Fruit fly (Drosophila melanogaster): Measurements from ENCODE around the gene rst.

The rst gene

dm6 chrX:2919742-2920141, 53.9 kb downstream of the rst start, which contains the start of gene CG3588 (continued):
- peak; percentile 51 for TF ChIP-seq E2f2 (GFP tag; IDR thresholded peaks at IDR 0.05)
- no peak for TF ChIP-seq CG2875 (GFP tag; optimal IDR thresholded peaks at IDR 0.05)
- no peak for TF ChIP-seq fru (optimal IDR thresholded peaks at IDR 0.05)
- TF ChIP-seq CG33557 (GFP tag; optimal IDR thresholded peaks at IDR 0.05): no peak
- TF ChIP-seq Jarid2 (GFP tag; optimal IDR thresholded peaks at IDR 0.05): peak; percentile 28
- no peak for TF ChIP-seq lola (GFP tag; optimal IDR thresholded peaks at IDR 0.05)
- peak; percentile 7 for TF ChIP-seq lbe (GFP tag; optimal IDR thresholded peaks at IDR 0.05)
- peak; percentile 50 for TF ChIP-seq HmgZ (tag; optimal IDR thresholded peaks at IDR 0.05)
- TF ChIP-seq danr (GFP tag; IDR thresholded peaks at IDR 0.05): peak; percentile 67
- TF ChIP-seq ken (GFP tag; IDR thresholded peaks at IDR 0.05): peak; percentile 68; the same call in 2 of the 3 replicates
- peak; percentile 40 for TF ChIP-seq CG10979 (tag; optimal IDR thresholded peaks at IDR 0.05)
- peak; percentile 75 for TF ChIP-seq CG13296 (GFP tag; optimal IDR thresholded peaks at IDR 0.05)
- TF ChIP-seq CG15696 (tag; optimal IDR thresholded peaks at IDR 0.05): no peak
- TF ChIP-seq Gug (GFP tag; IDR thresholded peaks at IDR 0.05): peak; percentile 79; the same call in 3 of the 4 replicates
- peak; percentile 69 for TF ChIP-seq CG18476 (GFP tag; optimal IDR thresholded peaks at IDR 0.05)
- TF ChIP-seq HLH3B (GFP tag; IDR thresholded peaks at IDR 0.05): peak; percentile 55
- TF ChIP-seq Spps (tag; optimal IDR thresholded peaks at IDR 0.05): no peak
- peak; percentile 54 for TF ChIP-seq CG12071 (GFP tag; optimal IDR thresholded peaks at IDR 0.05)
- TF ChIP-seq Adf1 (GFP tag; IDR thresholded peaks at IDR 0.05): peak; percentile 38; the same call in 1 of the 2 replicates
- peak; percentile 35 for TF ChIP-seq CG8388 (GFP tag; optimal IDR thresholded peaks at IDR 0.05)
- no peak for TF ChIP-seq D (optimal IDR thresholded peaks at IDR 0.05)
- TF ChIP-seq D (GFP tag; optimal IDR thresholded peaks at IDR 0.05): no peak
- peak; percentile 82 for TF ChIP-seq CG7372 (GFP tag; IDR thresholded peaks at IDR 0.05)
- TF ChIP-seq CG11560 (tag; IDR thresholded peaks at IDR 0.05): peak; percentile 57; the same call in 1 of the 3 replicates
- peak; percentile 44 for TF ChIP-seq CG5245 (GFP tag; optimal IDR thresholded peaks at IDR 0.05)
- TF ChIP-seq Elba2 (GFP tag; optimal IDR thresholded peaks at IDR 0.05): no peak
- peak; percentile 71 for TF ChIP-seq CG1792 (GFP tag; optimal IDR thresholded peaks at IDR 0.05)
- TF ChIP-seq bigmax (GFP tag; optimal IDR thresholded peaks at IDR 0.05): no peak
- peak; percentile 37; the same call in 1 of the 2 replicates for TF ChIP-seq CG4404 (GFP tag; IDR thresholded peaks at IDR 0.05)
- TF ChIP-seq Kr (GFP tag; optimal IDR thresholded peaks at IDR 0.05): no peak
- TF ChIP-seq Awh (GFP tag; IDR thresholded peaks at IDR 0.05): peak; percentile 43; the same call in 1 of the 2 replicates
- peak; percentile 65 for TF ChIP-seq CG12659 (GFP tag; optimal IDR thresholded peaks at IDR 0.05)
- TF ChIP-seq sna (GFP tag; IDR thresholded peaks at IDR 0.05; ENCODE audit: partially characterized antibody): no peak
- TF ChIP-seq ro (GFP tag; IDR thresholded peaks at IDR 0.05): no peak
- TF ChIP-seq Nf-YB (GFP tag; optimal IDR thresholded peaks at IDR 0.05): peak; percentile 4
- peak; percentile 59 for TF ChIP-seq CG10654 (GFP tag; optimal IDR thresholded peaks at IDR 0.05)
- no peak for TF ChIP-seq Hey (tag; optimal IDR thresholded peaks at IDR 0.05)
- TF ChIP-seq Neu2 (GFP tag; optimal IDR thresholded peaks at IDR 0.05; ENCODE audit: borderline replicate concordance): no peak
- TF ChIP-seq BEAF-32 (GFP tag; optimal IDR thresholded peaks at IDR 0.05): no peak
- TF ChIP-seq phol (tag; optimal IDR thresholded peaks at IDR 0.05): peak; percentile 51
- TF ChIP-seq D19A (tag; optimal IDR thresholded peaks at IDR 0.05): no peak
- no peak for TF ChIP-seq fd102C (GFP tag; optimal IDR thresholded peaks at IDR 0.05)
- TF ChIP-seq gcm2 (GFP tag; optimal IDR thresholded peaks at IDR 0.05): peak; percentile 2
- TF ChIP-seq CG11723 (GFP tag; optimal IDR thresholded peaks at IDR 0.05): no peak
- no peak for TF ChIP-seq tna (GFP tag; IDR thresholded peaks at IDR 0.05; ENCODE audit: partially characterized antibody)
- peak; percentile 24 to 63 for TF ChIP-seq chif (GFP tag; optimal IDR thresholded peaks at IDR 0.05)
- peak; percentile 45 for TF ChIP-seq CG9437 (GFP tag; optimal IDR thresholded peaks at IDR 0.05)
- TF ChIP-seq cad (GFP tag; optimal IDR thresholded peaks at IDR 0.05): no peak
- TF ChIP-seq BtbVII (GFP tag; optimal IDR thresholded peaks at IDR 0.05): peak; percentile 60
- TF ChIP-seq CG17802 (tag; optimal IDR thresholded peaks at IDR 0.05): peak; percentile 11
- TF ChIP-seq MBD-R2 (GFP tag; IDR thresholded peaks at IDR 0.05): peak; percentile 57

Measured in whole organism, embryonic.